Fruit fly (Drosophila melanogaster): Measurements from ENCODE around the gene CG12974.

dm6 chr3L:21290336-21290735 lies 4.6 kb upstream of the CG12974 start:
- no peak for TF ChIP-seq CTCF (optimal IDR thresholded peaks at IDR 0.05)
- no peak for TF ChIP-seq CG8478 (optimal IDR thresholded peaks at IDR 0.05)
